Worm (Caenorhabditis elegans) whole organism, early embryonic: Measurements from ENCODE around the gene T13G4.4.

Experiments
- ama-1 ChIP-seq: fragments of 150-350 bp; optimal IDR thresholded peaks from 2 replicates; lab custom pipeline; 2014
- hnd-1 ChIP-seq: sonication (generic microtip); optimal IDR thresholded peaks from 2 replicates; lab custom pipeline; 2016; ENCODE audit warnings: missing genetic modification characterization, missing compliant biosample characterization
- scrt-1 ChIP-seq: fragments of 200-800 bp; sonication (Bioruptor generic); IDR thresholded peaks from 2 replicates; pipeline ENCODE4 v1.3.6; 2022; ENCODE audit warnings: missing genetic modification characterization, missing compliant biosample characterization
- tbx-11 ChIP-seq: fragments of 200-800 bp; sonication (Bioruptor generic); IDR thresholded peaks from 2 replicates; pipeline ENCODE4 v1.3.6; 2022; ENCODE audit warnings: missing genetic modification characterization, missing compliant biosample characterization

DNA sequence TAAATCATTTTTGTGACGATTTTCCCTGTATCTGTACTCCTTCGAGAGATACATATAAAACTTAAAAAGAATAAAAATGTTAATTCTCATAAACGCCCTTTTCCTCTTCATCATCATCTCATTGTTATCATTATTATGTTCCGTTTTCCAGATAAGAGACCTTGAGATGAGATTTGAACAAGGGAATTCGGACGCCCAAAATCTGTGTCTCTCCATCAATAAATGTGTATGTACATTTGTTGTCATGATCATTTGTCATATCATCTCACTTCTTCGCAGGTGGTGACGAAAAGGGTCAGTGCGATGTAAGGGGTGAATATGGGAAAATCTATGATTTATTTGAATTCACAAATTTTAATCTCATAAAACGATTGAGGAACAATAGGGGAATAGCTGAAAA is 40.6 kb upstream of the T13G4.4 start:
- TF ChIP-seq hnd-1 (tag; lab: Kevin White, UChicago) (no peak), ama-1 (lab: Kevin White, UChicago) (no peak), scrt-1 (GFP tag; lab: Robert Waterston, UW) (no peak), tbx-11 (GFP tag; lab: Robert Waterston, UW) (no peak)
